Worm (Caenorhabditis elegans) whole organism, L4 larva: ENCODE data around the gene R10E8.8.

Experiments used
- F26F4.8 ChIP-seq: fragments of 200-800 bp; sonication (Bioruptor generic); conservative IDR thresholded peaks from 2 replicates; pipeline ENCODE4 v1.3.6; 2022; ENCODE audit warnings: missing genetic modification characterization, missing compliant biosample characterization
- F44E2.7 ChIP-seq: fragments of 200-800 bp; sonication (Bioruptor generic); IDR thresholded peaks from 2 replicates; pipeline ENCODE4 v2.1.2; 2022; ENCODE audit warnings: missing genetic modification characterization, missing compliant biosample characterization
- F49E8.2 ChIP-seq: sonication (generic microtip); optimal IDR thresholded peaks from 2 replicates; lab custom pipeline; 2016; ENCODE audit warnings: missing compliant biosample characterization, mild to moderate bottlenecking, missing genetic modification characterization, borderline replicate concordance
- ZK546.5 ChIP-seq, 2 experiments: sonication (generic microtip); optimal IDR thresholded peaks; 2 replicates each; lab custom pipeline; 2017; ENCODE audit warnings: missing biosample characterization in 2 of 2, missing genetic modification characterization in 2 of 2
- aha-1 ChIP-seq: fragments of 150-350 bp; peaks from one replicate; lab custom pipeline; 2014; ENCODE audit warnings: missing biosample characterization, missing genetic modification characterization
- aly-2 ChIP-seq: sonication (generic microtip); optimal IDR thresholded peaks from 2 replicates; lab custom pipeline; 2018; ENCODE audit warnings: missing biosample characterization, missing genetic modification characterization
- ceh-44 ChIP-seq: fragments of 200-800 bp; sonication (Bioruptor generic); IDR thresholded peaks from 2 replicates; pipeline ENCODE4 v1.3.6; 2022; ENCODE audit warnings: missing genetic modification reagents, missing genetic modification characterization, missing compliant biosample characterization
- ceh-62 ChIP-seq: sonication (generic microtip); optimal IDR thresholded peaks from 2 replicates; lab custom pipeline; 2017; ENCODE audit warnings: missing biosample characterization, missing genetic modification characterization
- daf-16 ChIP-seq, 3 experiments: sonication (generic microtip); optimal IDR thresholded peaks; 2 replicates each; lab custom pipeline; 2016 to 2017; ENCODE audit warnings: missing genetic modification characterization in 3 of 3, missing genetic modification reagents in 3 of 3, mild to moderate bottlenecking in 2 of 3, missing compliant biosample characterization in 2 of 3, missing biosample characterization in 1 of 3, moderate library complexity in 1 of 3
- dmd-9 ChIP-seq: fragments of 200-800 bp; sonication (Bioruptor generic); IDR thresholded peaks from 2 replicates; pipeline ENCODE4 v1.3.6; 2022; ENCODE audit warnings: missing genetic modification reagents, missing genetic modification characterization, missing compliant biosample characterization
- fos-1 ChIP-seq: fragments of 150-350 bp; optimal IDR thresholded peaks from 2 replicates; lab custom pipeline; 2014; ENCODE audit warnings: missing biosample characterization, missing genetic modification characterization
- lin-1 ChIP-seq: fragments of 200-800 bp; sonication (Bioruptor generic); IDR thresholded peaks from 2 replicates; pipeline ENCODE4 v1.3.6; 2022; ENCODE audit warnings: missing genetic modification reagents, missing genetic modification characterization, missing compliant biosample characterization
- mes-2 ChIP-seq: sonication (generic microtip); optimal IDR thresholded peaks from 2 replicates; lab custom pipeline; 2016; ENCODE audit warnings: missing genotype, mild to moderate bottlenecking, missing genetic modification characterization, missing compliant biosample characterization; ENCODE audit not compliant: poor library complexity, severe bottlenecking
- nhr-237 ChIP-seq: sonication (generic microtip); optimal IDR thresholded peaks from 2 replicates; lab custom pipeline; 2017; ENCODE audit warnings: missing biosample characterization, missing genetic modification characterization
- nhr-28 ChIP-seq: fragments of 150-350 bp; optimal IDR thresholded peaks from 2 replicates; lab custom pipeline; 2014; ENCODE audit warnings: missing biosample characterization, missing genetic modification characterization
- pqm-1 ChIP-seq: sonication (generic microtip); optimal IDR thresholded peaks from 2 replicates; lab custom pipeline; 2017; ENCODE audit warnings: missing biosample characterization, missing genetic modification characterization
- rbr-2 ChIP-seq: sonication (generic microtip); optimal IDR thresholded peaks from 2 replicates; lab custom pipeline; 2016; ENCODE audit warnings: missing genotype, missing genetic modification characterization, missing compliant biosample characterization
- set-16 ChIP-seq: fragments of 200-800 bp; sonication (Bioruptor generic); IDR thresholded peaks from 2 replicates; pipeline ENCODE4 v1.3.6; 2022; ENCODE audit warnings: missing genetic modification reagents, missing genetic modification characterization, missing compliant biosample characterization
- tra-1 ChIP-seq: fragments of 200-800 bp; sonication (Bioruptor generic); IDR thresholded peaks from 2 replicates; pipeline ENCODE4 v1.3.6; 2022; ENCODE audit warnings: missing genetic modification reagents, missing genetic modification characterization, missing compliant biosample characterization
- zfp-3 ChIP-seq: fragments of 200-800 bp; sonication (Bioruptor generic); conservative IDR thresholded peaks from 2 replicates; pipeline ENCODE4 v1.3.6; 2022; ENCODE audit warnings: missing genetic modification reagents, missing genetic modification characterization, missing compliant biosample characterization
- zip-11 ChIP-seq: fragments of 200-800 bp; sonication (Bioruptor generic); IDR thresholded peaks from 2 replicates; pipeline ENCODE4 v1.3.6; 2022; ENCODE audit warnings: missing genetic modification characterization, missing compliant biosample characterization

Gene R10E8.8

ce11 chrV:18198421-18198820 lies 43.0 kb downstream of the R10E8.8 start, which contains the start of gene F16H6.4 (continued):
- TF ChIP-seq ZK546.5 (tag; optimal IDR thresholded peaks at IDR 0.05; lab: Kevin White, UChicago) (no peak), F49E8.2 (tag; lab: Kevin White, UChicago) (no peak)

ce11 chrV:18195006-18195405 lies 46.5 kb downstream of the R10E8.8 start, which contains the start of gene F16H6.3:
TSS of gene F16H6.3 (plus strand) at chrV:18195306.
- no peak for TF ChIP-seq set-16
- TF ChIP-seq daf-16 (GFP tag; optimal IDR thresholded peaks at IDR 0.05; lab: Kevin White, UChicago): no peak
- no peak for TF ChIP-seq daf-16 (tag; optimal IDR thresholded peaks at IDR 0.05; lab: Kevin White, UChicago)
- TF ChIP-seq nhr-237 (tag; lab: Kevin White, UChicago): no peak
- TF ChIP-seq lin-1 (GFP tag; lab: Robert Waterston, UW): no peak
- TF ChIP-seq F26F4.8 (GFP tag; lab: Robert Waterston, UW): no peak

ce11 chrV:18191128-18191527 lies 50.3 kb downstream of the R10E8.8 start, which contains the start of gene clec-42:
TSS of gene clec-42 (plus strand) at chrV:18191412.
- TF ChIP-seq pqm-1 (tag; lab: Kevin White, UChicago): peak; percentile 35
- TF ChIP-seq ceh-62 (tag; lab: Kevin White, UChicago): no peak
- no peak for TF ChIP-seq zfp-3 (GFP tag; lab: Robert Waterston, UW)
- TF ChIP-seq nhr-28 (tag; lab: Kevin White, UChicago): peak; percentile 38
- TF ChIP-seq zip-11: no peak
- no peak for TF ChIP-seq rbr-2 (tag; lab: Kevin White, UChicago)
- TF ChIP-seq fos-1 (tag; lab: Kevin White, UChicago): no peak
- TF ChIP-seq ceh-44: no peak
- no peak for TF ChIP-seq mes-2 (tag; lab: Kevin White, UChicago)

ce11 chrV:18189181-18189580 lies 52.3 kb downstream of the R10E8.8 start, which contains the start of gene clec-246:
TSS of gene clec-246 (plus strand) at chrV:18189481.
- TF ChIP-seq F26F4.8 (GFP tag; lab: Robert Waterston, UW) (no peak), tra-1 (GFP tag; lab: Robert Waterston, UW) (no peak), dmd-9 (GFP tag; lab: Robert Waterston, UW) (no peak), aly-2 (no peak), F44E2.7 (GFP tag; lab: Robert Waterston, UW) (no peak), mes-2 (tag; lab: Kevin White, UChicago) (no peak)

- peak; percentile 84 for TF ChIP-seq aha-1 (tag; lab: Kevin White, UChicago)
- TF ChIP-seq nhr-28 (tag; lab: Kevin White, UChicago): no peak
- TF ChIP-seq, all 104 proteins: peak for 1
Measured at ce11 chrV:18188328-18188727, 53.1 kb downstream of the R10E8.8 start, which contains the start of gene clec-245. TSS of gene clec-245 (minus strand) at chrV:18188428.
